Worm (Caenorhabditis elegans) whole organism, midembryonic: ENCODE data around the gene K01G5.8.
"Not testable (repeated sequence)": the region's sequence is repeated elsewhere in the genome, so short reads cannot be mapped to it uniquely, and the experiment has no call there.

Source experiments
- T22C8.4 ChIP-seq: fragments of 200-800 bp; sonication (Bioruptor generic); IDR thresholded peaks from 2 replicates; pipeline ENCODE4 v1.3.6; 2022; ENCODE audit warnings: missing genetic modification characterization, missing compliant biosample characterization
- cog-1 ChIP-seq: sonication (generic microtip); optimal IDR thresholded peaks from 2 replicates; lab custom pipeline; 2016; ENCODE audit warnings: missing genetic modification characterization, missing compliant biosample characterization
- flt-1 ChIP-seq: fragments of 200-800 bp; sonication (Bioruptor generic); IDR thresholded peaks from 2 replicates; pipeline ENCODE4 v1.3.6; 2022; ENCODE audit warnings: missing genetic modification characterization, missing compliant biosample characterization
- klf-2 ChIP-seq: fragments of 200-800 bp; sonication (Bioruptor generic); conservative IDR thresholded peaks from 2 replicates; pipeline ENCODE4 v1.3.6; 2022; ENCODE audit warnings: missing genetic modification reagents, missing genetic modification characterization, missing compliant biosample characterization
- med-1 ChIP-seq: sonication (generic microtip); optimal IDR thresholded peaks from 2 replicates; lab custom pipeline; 2017; ENCODE audit warnings: missing genetic modification characterization, mild to moderate bottlenecking, missing compliant biosample characterization, antibody characterized with exemption, missing genetic modification reagents; ENCODE audit not compliant: insufficient read depth
- ref-1 ChIP-seq: fragments of 200-800 bp; sonication (Bioruptor generic); conservative IDR thresholded peaks from 2 replicates; pipeline ENCODE4 v1.3.6; 2022; ENCODE audit warnings: missing genetic modification reagents, missing genetic modification characterization, missing compliant biosample characterization
- tab-1 ChIP-seq: fragments of 200-800 bp; sonication (Bioruptor generic); IDR thresholded peaks from 2 replicates; pipeline ENCODE4 v1.3.6; 2022; ENCODE audit warnings: missing genetic modification characterization, missing compliant biosample characterization
- ztf-23 ChIP-seq: fragments of 200-800 bp; sonication (Bioruptor generic); IDR thresholded peaks from 2 replicates; pipeline ENCODE4 v1.3.6; 2022; ENCODE audit warnings: missing genetic modification reagents, missing genetic modification characterization, missing compliant biosample characterization
- ztf-29 ChIP-seq: fragments of 200-800 bp; sonication (Bioruptor generic); IDR thresholded peaks from 2 replicates; pipeline ENCODE4 v1.3.6; 2022; ENCODE audit warnings: missing genetic modification reagents, missing genetic modification characterization, missing compliant biosample characterization

K01G5.8 gene

DNA sequence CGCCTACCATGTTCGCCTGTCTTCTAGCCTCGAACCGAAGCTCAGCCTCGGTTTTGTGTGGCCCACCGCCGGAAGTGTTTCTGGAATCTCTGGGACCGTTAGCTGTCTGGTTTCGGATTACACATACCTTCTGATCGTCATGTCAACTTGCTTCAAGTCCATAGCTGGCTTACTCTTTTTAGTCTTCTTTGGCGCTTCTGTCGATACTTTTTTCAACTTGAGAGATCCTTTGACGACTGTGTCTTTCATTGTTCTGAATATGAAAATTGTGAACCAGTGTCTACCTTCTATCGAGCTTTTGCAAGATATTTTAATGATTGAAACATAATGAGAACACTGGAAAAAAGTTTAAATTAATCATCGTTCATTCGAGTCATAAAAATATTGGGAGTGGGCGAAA lies at the start of gene K01G5.8:
Gene K01G5.8 (minus strand): TSS at position 255 of the 400 bp plus-strand sequence.
- no peak for TF ChIP-seq med-1 (GFP tag; lab: Kevin White, UChicago)
- TF ChIP-seq ztf-23 = no peak
- no peak for TF ChIP-seq klf-2
- no peak for TF ChIP-seq tab-1
- no peak for TF ChIP-seq T22C8.4
- no peak for TF ChIP-seq ref-1
- no peak for TF ChIP-seq ztf-29
- no peak for TF ChIP-seq flt-1
- TF ChIP-seq cog-1 = no peak

DNA sequence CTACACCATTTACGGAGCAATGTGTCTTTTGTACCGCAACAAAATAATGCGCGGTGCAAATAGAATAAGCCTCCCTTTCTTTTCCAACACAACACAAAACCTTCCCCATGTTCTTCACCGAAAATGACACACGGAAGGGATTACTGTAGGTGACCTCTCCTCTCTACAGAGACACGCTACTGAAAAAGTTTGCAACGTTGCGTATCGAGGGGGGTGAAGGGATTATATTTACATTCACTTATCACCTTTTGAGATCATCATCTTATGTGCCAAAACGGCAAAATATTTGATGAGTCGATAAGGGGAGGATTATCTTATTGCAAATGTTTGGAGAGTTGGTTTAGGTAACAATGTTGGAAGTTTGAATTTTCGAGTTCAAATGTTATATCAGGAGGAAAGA lies 42.5 kb upstream of the K01G5.8 start:
- TF ChIP-seq med-1 (GFP tag; lab: Kevin White, UChicago) (no peak), ztf-29 (no peak), klf-2 (no peak), tab-1 (no peak), cog-1 (peak; percentile 8), T22C8.4 (no peak), flt-1 (no peak)

DNA sequence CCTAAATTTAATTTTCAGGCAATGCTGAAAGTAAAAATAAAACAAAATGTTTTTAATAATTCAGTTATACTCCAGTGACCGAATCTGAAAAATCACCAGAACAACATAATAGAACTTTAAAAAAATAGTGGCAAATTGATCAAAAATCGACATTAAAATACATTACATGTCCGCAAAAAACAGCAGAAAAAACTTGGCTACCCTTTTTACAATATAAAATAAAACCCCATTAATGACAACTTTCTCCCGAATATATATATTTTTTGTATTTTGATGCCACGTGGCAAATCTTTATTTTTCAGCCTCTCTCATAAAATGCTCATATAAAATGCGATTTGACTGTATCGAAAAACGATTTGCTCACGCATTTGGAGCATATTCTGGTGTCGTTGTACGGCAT lies 41.0 kb upstream of the K01G5.8 start, which contains the start of gene ptr-19:
Gene ptr-19 (plus strand): TSS at position 301 of the 400 bp plus-strand sequence.
- TF ChIP-seq cog-1 (no peak), klf-2 (no peak), ref-1 (no peak), T22C8.4 (no peak), flt-1 (no peak), ztf-23 (no peak), med-1 (GFP tag; lab: Kevin White, UChicago) (no peak), tab-1 (no peak), ztf-29 (no peak)

DNA sequence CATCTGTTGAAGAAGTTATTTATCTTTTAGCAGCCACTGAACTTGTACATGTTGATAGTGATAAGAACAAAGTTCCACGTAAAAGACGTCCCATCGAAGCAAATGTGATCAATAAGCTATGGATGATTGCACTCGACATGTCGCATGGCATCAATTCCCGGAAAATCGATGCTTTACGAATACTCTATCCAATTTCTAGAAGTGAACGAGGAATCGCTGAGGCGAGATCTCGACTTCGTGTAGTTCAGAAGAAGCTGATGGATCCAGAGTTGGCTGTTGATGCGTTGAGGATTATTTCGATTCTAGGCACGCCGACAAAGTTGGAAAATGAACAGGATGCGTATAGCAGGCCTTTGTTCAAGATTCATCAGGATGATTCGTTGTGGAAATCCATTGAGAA lies 29.1 kb upstream of the K01G5.8 start:
- TF ChIP-seq T22C8.4 (no peak), med-1 (GFP tag; lab: Kevin White, UChicago) (no peak), ref-1 (no peak), klf-2 (no peak), cog-1 (no peak), tab-1 (no peak), ztf-29 (no peak), flt-1 (no peak), ztf-23 (no peak)

DNA sequence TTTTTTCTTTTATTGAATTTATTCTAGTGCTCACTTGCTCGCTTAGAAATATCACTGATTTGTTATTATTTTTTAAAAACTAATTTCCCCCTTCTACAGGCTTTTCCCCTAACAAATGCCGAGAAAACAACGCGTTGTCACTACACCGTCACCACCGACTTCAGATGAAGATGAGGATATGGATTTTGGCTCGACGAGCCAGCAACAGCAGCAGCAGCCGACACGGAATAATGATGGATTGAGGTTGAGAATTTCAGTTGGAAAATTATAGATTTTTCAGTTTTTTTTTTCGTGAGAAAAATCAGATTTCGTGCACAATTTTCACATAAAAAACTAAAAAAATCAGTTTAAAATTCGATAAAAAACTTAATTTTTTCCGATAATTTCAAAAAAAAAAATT lies 22.5 kb upstream of the K01G5.8 start, which contains the start of gene dpy-28:
Gene dpy-28 (plus strand): TSS at position 100 of the 400 bp plus-strand sequence.
- TF ChIP-seq tab-1 (no peak), ztf-29 (no peak), ref-1 (no peak), cog-1 (no peak), flt-1 (no peak), T22C8.4 (no peak), ztf-23 (no peak), klf-2 (no peak), med-1 (GFP tag; lab: Kevin White, UChicago) (no peak)

DNA sequence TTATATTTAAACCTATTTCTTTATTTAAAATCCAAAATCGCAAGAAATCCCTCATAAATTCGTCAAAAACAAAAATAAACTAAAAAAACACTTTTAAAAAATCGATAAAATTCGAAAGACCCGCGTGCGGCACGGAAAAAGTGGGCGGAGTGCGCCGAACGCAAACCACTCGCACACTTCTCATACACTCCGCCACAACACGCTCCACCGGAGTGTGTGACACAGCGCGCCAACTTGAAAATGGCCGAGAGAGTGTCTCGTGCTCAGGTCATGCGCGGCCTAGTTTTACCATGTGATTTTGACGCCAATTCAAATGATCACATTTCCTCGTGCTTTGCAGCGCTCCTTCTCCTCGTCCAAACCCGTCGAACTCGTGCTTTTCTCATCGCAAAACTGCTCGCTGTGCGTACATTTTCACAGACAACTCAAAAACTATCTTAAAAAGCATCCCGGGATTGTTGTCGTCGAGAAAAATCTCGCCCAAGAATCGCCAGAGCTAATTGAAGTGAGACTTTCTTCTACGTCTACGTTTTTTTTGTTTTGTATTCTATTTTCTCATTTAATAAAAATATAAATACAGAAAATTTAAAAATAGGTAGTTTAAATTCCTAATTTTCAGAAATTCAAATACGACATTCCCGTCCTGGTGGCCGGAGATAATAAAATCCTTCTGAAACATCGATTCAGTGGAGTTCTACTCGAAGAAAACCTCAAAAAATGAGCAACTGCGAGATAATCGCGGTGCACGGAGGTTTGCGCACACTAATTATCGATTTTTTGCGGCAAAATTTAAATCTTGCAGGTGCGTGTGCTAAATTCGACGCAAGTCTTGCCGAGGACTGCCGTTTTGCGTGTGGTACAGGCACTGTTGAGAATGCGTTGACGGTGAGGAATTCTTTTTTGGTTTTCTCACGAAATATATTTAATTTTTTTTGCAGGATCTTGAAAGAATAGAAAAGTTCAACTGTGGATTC lies 18.8 kb upstream of the K01G5.8 start, which contains the start of gene tasp-1:
Gene tasp-1 (plus strand): TSS at position 258 of the 974 bp plus-strand sequence.
- peak; percentile 83 for TF ChIP-seq med-1 (GFP tag; lab: Kevin White, UChicago)
- TF ChIP-seq flt-1 = peak; percentile 98
- TF ChIP-seq tab-1 = peak; percentile 93
- peak; percentile 100 for TF ChIP-seq ztf-23
- peak; percentile 80 for TF ChIP-seq ref-1
- peak; percentile 100 for TF ChIP-seq cog-1
- TF ChIP-seq klf-2 = peak; percentile 93
- TF ChIP-seq T22C8.4 = peak; percentile 100
- TF ChIP-seq ztf-29 = peak; percentile 92

DNA sequence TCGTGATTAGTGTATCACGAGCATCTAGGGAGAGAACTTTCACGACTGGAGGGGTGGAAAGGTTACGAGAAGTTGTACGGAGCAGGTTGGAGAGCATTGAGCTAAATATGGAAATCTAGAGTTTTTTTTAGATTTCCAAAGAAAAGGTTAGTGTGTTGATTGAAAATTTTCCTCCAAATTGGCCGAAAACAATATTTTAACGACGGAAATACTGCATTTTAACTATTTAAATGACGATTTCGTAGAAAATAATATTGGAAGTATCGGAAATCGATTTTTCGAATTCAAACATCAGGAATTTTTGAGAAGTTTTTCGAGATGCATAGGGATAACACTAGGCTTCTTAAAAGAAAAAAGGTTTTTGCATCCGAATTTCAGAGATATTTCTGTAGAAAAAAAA lies 17.9 kb upstream of the K01G5.8 start, which contains the start of gene K01G5.10:
Gene K01G5.10 (minus strand): TSS at position 101 of the 400 bp plus-strand sequence.
- TF ChIP-seq klf-2 (no peak), flt-1 (no peak), cog-1 (no peak)

DNA sequence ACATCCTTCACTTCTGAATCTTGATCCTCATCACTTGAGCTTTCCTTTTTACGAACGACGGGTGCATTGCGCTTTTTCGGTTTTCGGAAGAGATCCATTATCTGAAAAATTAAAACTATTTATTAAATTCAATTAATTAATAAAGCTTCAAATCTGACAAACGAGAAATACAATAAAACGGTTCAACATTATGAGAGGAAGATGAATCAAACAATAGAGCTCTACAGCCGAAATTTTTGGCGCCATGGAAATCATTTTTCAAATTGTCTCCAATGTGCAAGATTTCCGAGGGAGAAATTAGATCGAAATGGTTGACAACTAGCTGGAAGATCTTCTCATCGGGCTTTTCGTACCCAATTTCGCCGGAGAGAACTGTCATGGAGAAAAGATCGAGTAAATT lies 17.0 kb upstream of the K01G5.8 start, which contains the start of gene rnf-113:
Gene rnf-113 (minus strand): TSS at position 101 of the 400 bp plus-strand sequence.
- TF ChIP-seq ref-1 = no peak
- TF ChIP-seq ztf-29 = no peak
- no peak for TF ChIP-seq cog-1
- no peak for TF ChIP-seq T22C8.4
- TF ChIP-seq klf-2 = no peak
- no peak for TF ChIP-seq tab-1
- TF ChIP-seq med-1 (GFP tag; lab: Kevin White, UChicago) = no peak
- no peak for TF ChIP-seq ztf-23
- TF ChIP-seq flt-1 = no peak

DNA sequence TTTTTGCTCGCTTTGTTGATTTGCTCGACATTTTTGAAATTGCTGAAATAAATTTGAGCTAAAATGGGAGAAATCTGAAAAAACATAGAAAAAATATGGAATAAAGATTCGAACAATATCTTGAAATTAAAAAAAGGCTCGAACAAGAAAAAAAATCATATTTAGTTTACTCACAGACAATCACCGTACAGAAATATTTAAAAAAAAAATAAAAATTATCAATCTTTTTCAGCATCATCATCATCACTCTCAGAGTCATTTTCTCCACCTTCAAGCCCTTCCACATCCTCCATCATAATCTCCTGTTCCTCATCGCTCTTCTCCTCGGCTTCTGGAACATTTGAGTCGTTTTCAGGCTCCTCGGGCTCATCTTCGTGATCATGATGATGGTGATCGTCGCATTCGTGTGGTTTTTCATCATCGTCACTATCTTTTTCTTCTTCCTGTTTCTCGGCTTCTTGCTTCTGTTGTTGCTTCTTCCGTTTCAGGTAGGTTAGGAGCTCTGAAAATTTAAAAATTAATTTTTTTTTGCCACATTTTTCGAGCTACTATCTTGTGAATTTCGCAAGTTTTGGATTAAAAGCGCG lies 15.0 kb upstream of the K01G5.8 start, which contains the start of gene hpl-2:
Gene hpl-2 (minus strand): TSS at position 51 of the 587 bp plus-strand sequence.
- TF ChIP-seq ref-1 (no peak), cog-1 (no peak), med-1 (GFP tag; lab: Kevin White, UChicago) (no peak), tab-1 (no peak), ztf-23 (no peak), flt-1 (no peak), klf-2 (no peak), ztf-29 (no peak), T22C8.4 (no peak)

DNA sequence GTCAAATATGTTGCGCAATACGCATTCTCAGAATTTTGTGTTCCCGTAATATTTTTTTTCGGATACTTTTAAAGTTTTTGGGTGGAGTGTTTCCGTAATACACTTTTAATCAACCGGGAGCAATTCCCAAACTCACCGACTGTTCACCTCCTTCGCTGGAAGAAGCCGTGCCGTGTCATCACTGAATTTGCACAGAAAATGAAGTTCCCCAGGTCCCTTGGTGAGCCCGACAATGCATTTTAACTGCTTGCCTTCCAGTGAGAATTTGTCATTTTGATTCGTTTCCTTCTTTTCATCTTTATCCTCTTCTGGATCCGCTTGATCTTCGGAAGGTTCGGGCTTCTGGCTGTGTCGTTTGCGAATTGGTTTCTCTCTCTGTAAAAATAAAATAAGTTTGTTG lies 13.8 kb upstream of the K01G5.8 start:
- no peak for TF ChIP-seq flt-1
- no peak for TF ChIP-seq ztf-29
- no peak for TF ChIP-seq klf-2
- no peak for TF ChIP-seq tab-1
- no peak for TF ChIP-seq cog-1
- no peak for TF ChIP-seq ref-1
- TF ChIP-seq ztf-23 = no peak

DNA sequence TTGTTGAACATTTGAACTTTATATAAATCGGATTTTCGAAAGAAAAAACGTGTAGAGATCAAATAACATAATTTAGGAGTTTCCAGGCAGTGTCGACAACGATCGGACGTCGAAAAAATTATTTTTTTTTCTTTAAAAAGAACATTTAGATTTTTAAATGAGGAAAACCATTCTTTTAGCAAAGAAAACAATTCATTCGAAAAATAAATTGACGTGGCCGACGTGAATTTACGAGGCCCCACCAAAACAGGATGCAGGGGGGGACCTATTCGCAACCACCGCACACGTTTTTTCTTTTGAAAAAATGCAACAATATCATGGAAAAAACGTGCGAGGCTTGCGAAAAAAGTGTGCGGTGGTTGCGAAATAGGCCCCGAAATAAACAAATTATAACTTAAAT lies 9.5 kb upstream of the K01G5.8 start, which contains the start of gene enu-3.6:
Gene enu-3.6 (plus strand): TSS at position 392 of the 400 bp plus-strand sequence.
- not testable (repeated sequence) for TF ChIP-seq ztf-29, tab-1, ref-1
